Fruit fly (Drosophila melanogaster): ENCODE measurements around the gene CG17219.

The CG17219 gene

dm6 chr2L:3039774-3040173, 10.7 kb downstream of the CG17219 start, which contains the start of the genes cnir and CG17221 (continued):
- TF ChIP-seq gro (GFP tag; optimal IDR thresholded peaks at IDR 0.05): peak; percentile 74
- no peak for TF ChIP-seq CG6654 (GFP tag; optimal IDR thresholded peaks at IDR 0.05)
- TF ChIP-seq da (GFP tag; optimal IDR thresholded peaks at IDR 0.05): peak; percentile 6
- TF ChIP-seq CG30403 (GFP tag; optimal IDR thresholded peaks at IDR 0.05): peak; percentile 78
- no peak for TF ChIP-seq Ptx1 (GFP tag; IDR thresholded peaks at IDR 0.05)
- no peak for TF ChIP-seq MTF-1 (GFP tag; optimal IDR thresholded peaks at IDR 0.05; ENCODE audit: borderline replicate concordance)
- no peak for TF ChIP-seq CG11560 (tag; IDR thresholded peaks at IDR 0.05)
- no peak for TF ChIP-seq dysf (GFP tag; IDR thresholded peaks at IDR 0.05)
- peak; percentile 78 for TF ChIP-seq zfh2 (GFP tag; optimal IDR thresholded peaks at IDR 0.05)
- TF ChIP-seq mam (GFP tag; optimal IDR thresholded peaks at IDR 0.05): peak; percentile 77
- TF ChIP-seq Oaz (GFP tag; IDR thresholded peaks at IDR 0.05): no peak
- peak; percentile 62; the same call in 1 of the 2 replicates for TF ChIP-seq hbn (GFP tag; IDR thresholded peaks at IDR 0.05; ENCODE audit: partially characterized antibody)
- TF ChIP-seq salm (tag; optimal IDR thresholded peaks at IDR 0.05): peak; percentile 9
- no peak; the same call in 1 of the 2 replicates for TF ChIP-seq CG4404 (GFP tag; IDR thresholded peaks at IDR 0.05)
- TF ChIP-seq Adf1 (GFP tag; IDR thresholded peaks at IDR 0.05): no peak; the same call in 1 of the 2 replicates
- TF ChIP-seq CG12236 (GFP tag; optimal IDR thresholded peaks at IDR 0.05): peak; percentile 55
- peak; percentile 38 for TF ChIP-seq btn (GFP tag; optimal IDR thresholded peaks at IDR 0.05)
- TF ChIP-seq CG15601 (tag; optimal IDR thresholded peaks at IDR 0.05): peak; percentile 49
- TF ChIP-seq CG2202 (tag; optimal IDR thresholded peaks at IDR 0.05): peak; percentile 23
- peak; percentile 69 for TF ChIP-seq Antp (GFP tag; optimal IDR thresholded peaks at IDR 0.05)
- peak; percentile 78 for TF ChIP-seq CG12391 (tag; optimal IDR thresholded peaks at IDR 0.05)
- peak; percentile 75 for TF ChIP-seq CG12659 (GFP tag; optimal IDR thresholded peaks at IDR 0.05)
- TF ChIP-seq Hand (GFP tag; optimal IDR thresholded peaks at IDR 0.05): peak; percentile 4
- TF ChIP-seq Xrp1 (GFP tag; IDR thresholded peaks at IDR 0.05): peak; percentile 53
- no peak for TF ChIP-seq ato (GFP tag; IDR thresholded peaks at IDR 0.05; ENCODE audit: partially characterized antibody)
- no peak for TF ChIP-seq CG6765 (GFP tag; optimal IDR thresholded peaks at IDR 0.05)
- no peak for TF ChIP-seq CG11456 (GFP tag; IDR thresholded peaks at IDR 0.05)
- TF ChIP-seq dati (GFP tag; IDR thresholded peaks at IDR 0.05): no peak
- no peak for TF ChIP-seq CG8765 (GFP tag; IDR thresholded peaks at IDR 0.05)
- peak; percentile 35 for TF ChIP-seq twi (tag; optimal IDR thresholded peaks at IDR 0.05)
- no peak for TF ChIP-seq Vsx1 (GFP tag; optimal IDR thresholded peaks at IDR 0.05)
- TF ChIP-seq disco-r (GFP tag; optimal IDR thresholded peaks at IDR 0.05): peak; percentile 71
- no peak for TF ChIP-seq odd (GFP tag; optimal IDR thresholded peaks at IDR 0.05)
- TF ChIP-seq CG3281 (GFP tag; optimal IDR thresholded peaks at IDR 0.05): peak; percentile 68
- peak; percentile 50 for TF ChIP-seq CG10979 (tag; optimal IDR thresholded peaks at IDR 0.05)
- TF ChIP-seq chif (GFP tag; optimal IDR thresholded peaks at IDR 0.05): peak; percentile 50 to 68
- TF ChIP-seq pfk (GFP tag; optimal IDR thresholded peaks at IDR 0.05): no peak
- TF ChIP-seq Myb (GFP tag; optimal IDR thresholded peaks at IDR 0.05): peak; percentile 93
- no peak for TF ChIP-seq CG32772 (GFP tag; IDR thresholded peaks at IDR 0.05)
- no peak for TF ChIP-seq ham (GFP tag; IDR thresholded peaks at IDR 0.05)
- peak; percentile 25 for TF ChIP-seq CG31388 (GFP tag; optimal IDR thresholded peaks at IDR 0.05)
- TF ChIP-seq shn (GFP tag; optimal IDR thresholded peaks at IDR 0.05): peak; percentile 73
- no peak for TF ChIP-seq CG8359 (GFP tag; optimal IDR thresholded peaks at IDR 0.05; ENCODE audit: borderline replicate concordance)
- no peak for TF ChIP-seq kah (GFP tag; optimal IDR thresholded peaks at IDR 0.05)
- no peak for TF ChIP-seq wor (GFP tag; IDR thresholded peaks at IDR 0.05)
- no peak; the same call in 2 of the 3 replicates for TF ChIP-seq zen2 (GFP tag; IDR thresholded peaks at IDR 0.05; ENCODE audit: partially characterized antibody)
- TF ChIP-seq Awh (GFP tag; IDR thresholded peaks at IDR 0.05): 0 out of 2 replicates have a peak, but pooled peaks have one; percentile 33
- TF ChIP-seq Taf1 (GFP tag; IDR thresholded peaks at IDR 0.05): no peak
- TF ChIP-seq Chrac-16 (GFP tag; optimal IDR thresholded peaks at IDR 0.05): peak; percentile 63
- TF ChIP-seq CG4820 (GFP tag; optimal IDR thresholded peaks at IDR 0.05): peak; percentile 62
- TF ChIP-seq CG12071 (GFP tag; optimal IDR thresholded peaks at IDR 0.05): no peak
- TF ChIP-seq dan (GFP tag; IDR thresholded peaks at IDR 0.05): no peak

Measured in whole organism, embryonic.